Fruit fly (Drosophila melanogaster): ENCODE data around the gene CG32727.

- TF ChIP-seq sqz (GFP tag; optimal IDR thresholded peaks at IDR 0.05) (no peak), ham (GFP tag; IDR thresholded peaks at IDR 0.05) (no peak), dimm (GFP tag; IDR thresholded peaks at IDR 0.05) (no peak), knrl (GFP tag; IDR thresholded peaks at IDR 0.05; ENCODE audit: partially characterized antibody) (no peak), CG6175 (GFP tag; IDR thresholded peaks at IDR 0.05) (no peak), cad (GFP tag; optimal IDR thresholded peaks at IDR 0.05) (no peak), HLH3B (GFP tag; IDR thresholded peaks at IDR 0.05) (no peak), CG10431 (GFP tag; optimal IDR thresholded peaks at IDR 0.05) (no peak), fru (optimal IDR thresholded peaks at IDR 0.05) (no peak), ssp (GFP tag; IDR thresholded peaks at IDR 0.05) (no peak), Lim3 (GFP tag; IDR thresholded peaks at IDR 0.05) (no peak), Ets97D (GFP tag; optimal IDR thresholded peaks at IDR 0.05) (no peak), onecut (GFP tag; IDR thresholded peaks at IDR 0.05) (no peak), Spps (tag; optimal IDR thresholded peaks at IDR 0.05) (no peak)
These were observed 9.9 kb downstream of the CG32727 start, which contains the start of gene CG34337 for dm6 chrX:7416953-7417352.

All from whole organism, embryonic.